Worm (Caenorhabditis elegans) whole organism, young adult: ENCODE results near the gene H41C03.1.

Experiments
- B0261.1 ChIP-seq: sonication (generic microtip); optimal IDR thresholded peaks from 2 replicates; lab custom pipeline; 2016; ENCODE audit warnings: mild to moderate bottlenecking, missing genetic modification characterization, moderate library complexity, missing compliant biosample characterization
- Y53F4B.3 ChIP-seq: fragments of 200-800 bp; sonication (Bioruptor generic); IDR thresholded peaks from 2 replicates; pipeline ENCODE4 v1.3.6; 2022; ENCODE audit warnings: missing genetic modification reagents, missing genetic modification characterization, missing compliant biosample characterization
- Y53G8AR.9 ChIP-seq: fragments of 200-800 bp; sonication (Bioruptor generic); conservative IDR thresholded peaks from 2 replicates; pipeline ENCODE4 v1.3.6; 2022; ENCODE audit warnings: missing genetic modification reagents, missing genetic modification characterization, missing compliant biosample characterization
- Y95B8A.8 ChIP-seq: fragments of 200-800 bp; sonication (Bioruptor generic); IDR thresholded peaks from 2 replicates; pipeline ENCODE4 v1.3.6; 2022; ENCODE audit warnings: missing genetic modification reagents, missing genetic modification characterization, missing compliant biosample characterization
- aptf-3 ChIP-seq: fragments of 200-800 bp; sonication (Bioruptor generic); IDR thresholded peaks from 2 replicates; pipeline ENCODE4 v1.3.6; 2022; ENCODE audit warnings: missing genetic modification characterization, missing compliant biosample characterization
- atf-7 ChIP-seq: sonication (generic microtip); optimal IDR thresholded peaks from 2 replicates; lab custom pipeline; 2017; ENCODE audit warnings: mild to moderate bottlenecking, missing genetic modification characterization, missing compliant biosample characterization
- cebp-1 ChIP-seq, 2 experiments: fragments of 200-800 bp in 1 of 2; sonication (Bioruptor generic) in 1 of 2; sonication (generic microtip) in 1 of 2; IDR thresholded peaks in 1 of 2; optimal IDR thresholded peaks in 1 of 2; 2 replicates each; pipeline versions ENCODE4 v1.3.6 to Lab custom; 2017 to 2022; ENCODE audit warnings: missing compliant biosample characterization in 2 of 2, missing genetic modification characterization in 2 of 2, mild to moderate bottlenecking in 1 of 2, missing genetic modification reagents in 1 of 2, moderate library complexity in 1 of 2
- ceh-40 ChIP-seq: fragments of 200-800 bp; sonication (Bioruptor generic); IDR thresholded peaks from 2 replicates; pipeline ENCODE4 v1.3.6; 2022; ENCODE audit warnings: missing genetic modification characterization, missing compliant biosample characterization
- ceh-58 ChIP-seq: fragments of 200-800 bp; sonication (Bioruptor generic); IDR thresholded peaks from 2 replicates; pipeline ENCODE4 v1.3.6; 2022; ENCODE audit warnings: missing genetic modification characterization, missing compliant biosample characterization
- ceh-91 ChIP-seq: fragments of 200-800 bp; sonication (Bioruptor generic); IDR thresholded peaks from 2 replicates; pipeline ENCODE4 v1.3.6; 2022; ENCODE audit warnings: missing genetic modification reagents, missing genetic modification characterization, missing compliant biosample characterization
- die-1 ChIP-seq: sonication (generic microtip); optimal IDR thresholded peaks from 2 replicates; lab custom pipeline; 2016; ENCODE audit warnings: missing genotype, mild to moderate bottlenecking, missing genetic modification characterization, missing compliant biosample characterization
- dox-1 ChIP-seq: fragments of 200-800 bp; sonication (Bioruptor generic); IDR thresholded peaks from 2 replicates; pipeline ENCODE4 v1.3.6; 2022; ENCODE audit warnings: missing genetic modification reagents, missing genetic modification characterization, missing compliant biosample characterization
- egrh-3 ChIP-seq: fragments of 200-800 bp; sonication (Bioruptor generic); IDR thresholded peaks from 2 replicates; pipeline ENCODE4 v1.3.6; 2022; ENCODE audit warnings: missing genetic modification reagents, missing genetic modification characterization, missing compliant biosample characterization
- ets-4 ChIP-seq: fragments of 200-800 bp; sonication (Bioruptor generic); optimal IDR thresholded peaks from 2 replicates; lab custom pipeline; 2018; ENCODE audit warnings: mild to moderate bottlenecking, missing genetic modification characterization, missing compliant biosample characterization
- hlh-26 ChIP-seq: fragments of 200-800 bp; sonication (Bioruptor generic); conservative IDR thresholded peaks from 2 replicates; pipeline ENCODE4 v1.3.6; 2022; ENCODE audit warnings: missing genetic modification reagents, missing genetic modification characterization, missing compliant biosample characterization
- hmg-1.2 ChIP-seq: fragments of 200-800 bp; sonication (Bioruptor generic); IDR thresholded peaks from 2 replicates; pipeline ENCODE4 v1.3.6; 2022; ENCODE audit warnings: missing genetic modification reagents, missing genetic modification characterization, missing compliant biosample characterization
- hmg-20 ChIP-seq: fragments of 200-800 bp; sonication (Bioruptor generic); IDR thresholded peaks from 2 replicates; pipeline ENCODE4 v1.3.6; 2022; ENCODE audit warnings: missing genetic modification reagents, missing genetic modification characterization, missing compliant biosample characterization
- lin-40 ChIP-seq: sonication (generic microtip); optimal IDR thresholded peaks from 2 replicates; lab custom pipeline; 2016; ENCODE audit warnings: missing genetic modification characterization, mild to moderate bottlenecking, missing compliant biosample characterization, missing genotype, missing genetic modification reagents
- lsl-1 ChIP-seq: fragments of 200-800 bp; sonication (Bioruptor generic); optimal IDR thresholded peaks from 2 replicates; lab custom pipeline; 2018; ENCODE audit warnings: mild to moderate bottlenecking, missing genetic modification characterization, moderate library complexity, missing compliant biosample characterization
- madf-10 ChIP-seq: sonication (generic microtip); optimal IDR thresholded peaks from 2 replicates; lab custom pipeline; 2016; ENCODE audit warnings: mild to moderate bottlenecking, missing genetic modification characterization, missing compliant biosample characterization
- mcd-1 ChIP-seq: fragments of 200-800 bp; sonication (Bioruptor generic); IDR thresholded peaks from 2 replicates; pipeline ENCODE4 v1.3.6; 2022; ENCODE audit warnings: missing genetic modification reagents, missing genetic modification characterization, missing compliant biosample characterization
- mel-28 ChIP-seq: sonication (generic microtip); optimal IDR thresholded peaks from 2 replicates; lab custom pipeline; 2016; ENCODE audit warnings: borderline replicate concordance, mild to moderate bottlenecking, missing genetic modification characterization, missing compliant biosample characterization
- mxl-1 ChIP-seq: sonication (generic microtip); optimal IDR thresholded peaks from 2 replicates; lab custom pipeline; 2016; ENCODE audit warnings: missing genetic modification characterization, missing compliant biosample characterization
- nfya-2 ChIP-seq: fragments of 200-800 bp; sonication (Bioruptor generic); IDR thresholded peaks from 2 replicates; pipeline ENCODE4 v1.3.6; 2022; ENCODE audit warnings: missing genetic modification reagents, missing genetic modification characterization, missing compliant biosample characterization
- nhr-27 ChIP-seq: fragments of 200-800 bp; sonication (Bioruptor generic); optimal IDR thresholded peaks from 2 replicates; lab custom pipeline; 2018; ENCODE audit warnings: mild to moderate bottlenecking, missing genetic modification characterization, moderate library complexity, missing compliant biosample characterization
- nhr-80 ChIP-seq: sonication (generic microtip); optimal IDR thresholded peaks from 2 replicates; lab custom pipeline; 2016; ENCODE audit warnings: missing genetic modification characterization, missing compliant biosample characterization
- pbrm-1 ChIP-seq: fragments of 200-800 bp; sonication (Bioruptor generic); IDR thresholded peaks from 2 replicates; pipeline ENCODE4 v1.3.6; 2022; ENCODE audit warnings: missing genetic modification reagents, missing genetic modification characterization, missing compliant biosample characterization
- rec-8 ChIP-seq, 2 experiments: sonication (generic microtip); optimal IDR thresholded peaks; 2 replicates each; lab custom pipeline; 2016; ENCODE audit warnings: mild to moderate bottlenecking in 2 of 2, missing genetic modification characterization in 2 of 2, missing genetic modification reagents in 2 of 2, missing genotype in 2 of 2, missing biosample characterization in 1 of 2, missing compliant biosample characterization in 1 of 2, moderate library complexity in 1 of 2
- sea-2 ChIP-seq: fragments of 200-800 bp; sonication (Bioruptor generic); IDR thresholded peaks from 2 replicates; pipeline ENCODE4 v1.3.6; 2022; ENCODE audit warnings: missing genetic modification characterization, missing compliant biosample characterization
- snpc-4 ChIP-seq, 5 experiments: fragments of 150-350 bp in 1 of 5; sonication (generic microtip) in 4 of 5; optimal IDR thresholded peaks; 2 replicates each; lab custom pipeline; 2014 to 2018; ENCODE audit warnings: missing genetic modification characterization in 5 of 5, missing biosample characterization in 3 of 5, antibody characterized with exemption in 2 of 5, mild to moderate bottlenecking in 2 of 5, missing compliant biosample characterization in 2 of 5, missing genotype in 2 of 5, moderate library complexity in 2 of 5, missing genetic modification reagents in 1 of 5
- somi-1 ChIP-seq: fragments of 200-800 bp; sonication (Bioruptor generic); optimal IDR thresholded peaks from 2 replicates; lab custom pipeline; 2018; ENCODE audit warnings: mild to moderate bottlenecking, missing genetic modification characterization, missing compliant biosample characterization
- tbx-9 ChIP-seq: sonication (generic microtip); optimal IDR thresholded peaks from 2 replicates; lab custom pipeline; 2016; ENCODE audit warnings: borderline replicate concordance, missing genetic modification characterization, inconsistent platforms, missing compliant biosample characterization
- zfh-2 ChIP-seq: fragments of 200-800 bp; sonication (Bioruptor generic); conservative IDR thresholded peaks from 2 replicates; pipeline ENCODE4 v1.3.6; 2022; ENCODE audit warnings: missing genetic modification reagents, missing genetic modification characterization, missing compliant biosample characterization
- ztf-22 ChIP-seq: fragments of 200-800 bp; sonication (Bioruptor generic); optimal IDR thresholded peaks from 2 replicates; lab custom pipeline; 2018; ENCODE audit warnings: mild to moderate bottlenecking, missing genetic modification characterization, moderate library complexity, missing compliant biosample characterization
- ztf-28 ChIP-seq: fragments of 200-800 bp; sonication (Bioruptor generic); IDR thresholded peaks from 2 replicates; pipeline ENCODE4 v1.3.6; 2022; ENCODE audit warnings: missing genetic modification reagents, missing genetic modification characterization, missing compliant biosample characterization

H41C03.1 gene

DNA sequence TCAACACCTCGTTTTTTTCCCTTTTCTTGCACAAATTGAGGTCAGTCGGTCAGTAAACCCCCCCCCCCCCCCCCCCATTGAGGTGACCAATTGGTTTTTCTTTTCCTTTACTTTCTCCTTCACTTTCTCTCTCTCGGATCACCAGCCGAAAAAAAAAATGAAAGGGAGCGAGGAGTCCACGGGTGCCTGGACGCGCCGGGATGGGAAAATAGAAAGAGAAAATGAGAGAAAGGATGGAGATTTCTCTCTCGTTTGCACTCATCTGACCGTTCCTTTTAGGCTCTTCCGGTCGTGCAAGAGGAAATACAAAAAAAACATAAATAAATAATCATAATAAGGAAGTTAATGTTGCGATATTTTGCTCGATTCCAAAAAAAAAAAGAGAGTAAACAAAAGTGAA is 44.9 kb downstream of the H41C03.1 start:
- peak; percentile 60 for TF ChIP-seq zfh-2 (GFP tag; lab: Robert Waterston, UW)
- TF ChIP-seq mxl-1 = no peak

DNA sequence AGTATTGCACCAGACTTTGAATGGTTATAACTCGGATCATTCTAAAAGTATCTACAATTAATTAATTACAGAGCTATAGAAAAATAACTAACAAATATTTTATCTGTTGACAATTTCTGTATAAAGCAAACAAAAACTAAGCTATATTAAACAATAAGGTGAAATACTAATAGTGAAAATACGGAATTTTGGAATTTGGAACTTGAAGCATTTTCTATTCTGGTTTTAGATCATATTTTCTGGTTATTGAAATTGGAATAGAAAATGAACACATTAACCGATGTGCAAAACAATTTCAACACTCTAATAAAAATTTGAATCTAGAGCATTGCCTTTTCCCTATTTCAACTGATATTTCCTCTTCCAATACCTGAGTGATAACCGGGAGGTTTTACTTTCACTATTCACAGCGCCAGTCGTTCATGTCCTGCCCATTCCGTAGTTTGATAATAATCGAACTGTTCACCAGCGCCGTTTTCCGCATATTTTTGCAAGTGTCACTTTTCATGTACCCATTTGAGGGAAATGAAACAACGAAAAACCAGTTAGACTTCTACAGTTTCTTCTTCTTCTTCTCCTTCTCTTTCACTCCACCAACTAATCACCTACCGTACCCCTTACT is 45.8 kb downstream of the H41C03.1 start:
- TF ChIP-seq atf-7 (tag; lab: Kevin White, UChicago) (no peak), nhr-80 (tag; lab: Kevin White, UChicago) (peak; percentile 78)

DNA sequence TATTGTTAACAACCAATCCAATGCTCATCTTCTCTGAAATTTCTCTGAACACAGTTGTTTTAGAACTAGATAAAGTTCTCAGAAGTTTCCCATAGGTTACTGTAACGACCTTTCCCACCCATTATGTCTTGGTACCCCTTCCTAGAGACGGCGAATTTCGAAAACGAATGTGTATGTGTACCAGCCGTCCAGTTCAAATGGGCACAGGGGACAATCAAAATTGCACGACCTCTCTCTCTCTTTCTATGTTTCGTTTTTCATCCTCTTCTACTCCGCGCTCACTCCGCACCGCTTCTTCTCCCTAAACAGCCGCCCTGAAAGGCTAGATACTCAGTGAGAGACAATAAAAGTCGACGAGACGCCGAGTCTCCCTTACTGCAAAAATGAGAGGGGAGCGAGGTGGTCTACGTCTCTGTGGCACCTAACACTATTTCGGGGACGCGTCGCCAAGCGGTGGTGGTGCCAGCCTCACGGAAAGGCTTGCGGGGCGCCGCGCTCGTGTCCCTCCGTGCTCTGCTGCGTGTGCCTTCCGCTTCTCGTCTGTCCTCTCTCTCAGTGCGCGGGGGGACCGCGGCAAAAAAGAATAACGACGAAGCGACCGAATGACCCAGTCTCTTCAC is 47.3 kb downstream of the H41C03.1 start:
- TF ChIP-seq egrh-3 (GFP tag; lab: Robert Waterston, UW) (peak; percentile 91), hmg-20 (GFP tag; lab: Robert Waterston, UW) (0 out of 2 replicates have a peak, but pooled peaks have one; percentile 16), nhr-27 (tag; lab: Kevin White, UChicago) (peak; percentile 18), ets-4 (GFP tag; lab: Kevin White, UChicago) (no peak), aptf-3 (GFP tag; lab: Robert Waterston, UW) (0 out of 2 replicates have a peak, but pooled peaks have one; percentile 69), cebp-1 (GFP tag; IDR thresholded peaks at IDR 0.05; lab: Robert Waterston, UW) (no peak), cebp-1 (tag; optimal IDR thresholded peaks at IDR 0.05; lab: Kevin White, UChicago) (peak; percentile 51), dox-1 (GFP tag; lab: Robert Waterston, UW) (peak; percentile 38; the same call in 1 of the 2 replicates), zfh-2 (GFP tag; lab: Robert Waterston, UW) (peak; percentile 96), mcd-1 (GFP tag; lab: Robert Waterston, UW) (peak; percentile 55), hmg-1.2 (GFP tag; lab: Robert Waterston, UW) (peak; percentile 27; the same call in 1 of the 2 replicates), lin-40 (tag; lab: Kevin White, UChicago) (peak; percentile 13), nfya-2 (GFP tag; lab: Robert Waterston, UW) (no peak), ceh-58 (GFP tag; lab: Robert Waterston, UW) (no peak), madf-10 (tag; lab: Kevin White, UChicago) (no peak), ceh-91 (no peak), Y95B8A.8 (GFP tag; lab: Robert Waterston, UW) (no peak)

DNA sequence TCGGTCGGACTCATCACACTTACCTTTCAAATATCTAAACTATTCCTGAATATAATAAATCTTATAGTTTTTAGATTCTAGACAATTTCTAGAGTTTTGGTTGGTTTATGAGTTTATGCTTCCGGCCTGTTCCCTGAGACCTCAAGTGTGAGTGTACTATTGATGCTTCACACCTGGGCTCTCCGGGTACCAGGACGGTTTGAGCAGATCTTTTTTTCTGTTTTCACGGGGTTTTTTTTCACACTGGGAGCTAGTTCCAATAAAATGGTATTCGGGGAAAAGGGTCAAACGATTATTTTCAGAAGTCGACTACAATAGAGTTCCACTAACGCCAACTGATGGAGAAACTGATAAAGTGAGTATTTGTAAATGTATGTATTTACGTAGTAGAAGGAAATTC is 47.9 kb downstream of the H41C03.1 start:
- TF ChIP-seq ztf-28 (GFP tag; lab: Robert Waterston, UW) = no peak
- TF ChIP-seq ceh-40 (GFP tag; lab: Robert Waterston, UW) = no peak
- no peak for TF ChIP-seq ztf-22 (GFP tag; lab: Kevin White, UChicago)
- TF ChIP-seq pbrm-1 (GFP tag; lab: Robert Waterston, UW) = no peak
- TF ChIP-seq die-1 (tag; lab: Kevin White, UChicago) = no peak
- TF ChIP-seq Y53G8AR.9 (GFP tag; lab: Robert Waterston, UW) = no peak
- no peak for TF ChIP-seq Y53F4B.3
- TF ChIP-seq ceh-58 (GFP tag; lab: Robert Waterston, UW) = no peak
- no peak for TF ChIP-seq hlh-26 (GFP tag; lab: Robert Waterston, UW)
- TF ChIP-seq rec-8 (tag; optimal IDR thresholded peaks at IDR 0.05; lab: Kevin White, UChicago) = no peak
- no peak for TF ChIP-seq tbx-9
- no peak for TF ChIP-seq mel-28
- no peak for TF ChIP-seq ets-4 (GFP tag; lab: Kevin White, UChicago)
- TF ChIP-seq snpc-4 (GFP tag; optimal IDR thresholded peaks at IDR 0.05; lab: Kevin White, UChicago) = no peak
- no peak for TF ChIP-seq snpc-4 (tag; optimal IDR thresholded peaks at IDR 0.05; lab: Kevin White, UChicago)
- TF ChIP-seq somi-1 (GFP tag; lab: Kevin White, UChicago) = no peak
- no peak for TF ChIP-seq lsl-1
- no peak for TF ChIP-seq sea-2 (GFP tag; lab: Robert Waterston, UW)
- TF ChIP-seq B0261.1 (tag; lab: Kevin White, UChicago) = no peak
- TF ChIP-seq hmg-1.2 (GFP tag; lab: Robert Waterston, UW) = no peak
